Worm (Caenorhabditis elegans) whole organism, L1 larva: Measurements from ENCODE around the gene ZK783.7.

Experiments
- C16A3.4 ChIP-seq: fragments of 150-350 bp; optimal IDR thresholded peaks from 2 replicates; lab custom pipeline; 2014; ENCODE audit warnings: missing biosample characterization, missing genetic modification characterization
- C34B4.2 ChIP-seq: sonication (generic microtip); optimal IDR thresholded peaks from 2 replicates; lab custom pipeline; 2017; ENCODE audit warnings: mild to moderate bottlenecking, missing genetic modification characterization, missing compliant biosample characterization
- Y116A8C.19 ChIP-seq: sonication (generic microtip); optimal IDR thresholded peaks from 2 replicates; lab custom pipeline; 2016; ENCODE audit warnings: missing compliant biosample characterization, missing genetic modification characterization, borderline replicate concordance
- ceh-63 ChIP-seq: fragments of 200-800 bp; sonication (Bioruptor generic); optimal IDR thresholded peaks from 2 replicates; lab custom pipeline; 2018; ENCODE audit warnings: mild to moderate bottlenecking, missing genetic modification characterization, missing compliant biosample characterization
- ceh-8 ChIP-seq: fragments of 200-800 bp; sonication (Bioruptor generic); optimal IDR thresholded peaks from 2 replicates; lab custom pipeline; 2018; ENCODE audit warnings: mild to moderate bottlenecking, missing genetic modification characterization, moderate library complexity, missing compliant biosample characterization
- ceh-82 ChIP-seq, 3 experiments: fragments of 150-350 bp in 1 of 3; sonication (generic microtip) in 2 of 3; optimal IDR thresholded peaks; 2 replicates each; lab custom pipeline; 2014 to 2017; ENCODE audit warnings: missing biosample characterization in 3 of 3, missing genetic modification characterization in 3 of 3
- dpl-1 ChIP-seq, 3 experiments: fragments of 150-350 bp in 2 of 3; sonication (generic microtip) in 1 of 3; optimal IDR thresholded peaks; 2 replicates each; lab custom pipeline; 2014 to 2017; ENCODE audit warnings: missing biosample characterization in 3 of 3, missing genetic modification characterization in 3 of 3, missing genetic modification reagents in 3 of 3
- dsc-1 ChIP-seq: sonication (generic microtip); optimal IDR thresholded peaks from 2 replicates; lab custom pipeline; 2016; ENCODE audit warnings: mild to moderate bottlenecking, missing genetic modification characterization, missing compliant biosample characterization
- efl-1 ChIP-seq, 4 experiments: fragments of 150-350 bp; optimal IDR thresholded peaks in 3 of 4; peaks in 1 of 4; 1 replicate in 1 of 4; 2 replicates in 3 of 4; lab custom pipeline; 2014; ENCODE audit warnings: missing biosample characterization in 2 of 4, missing genetic modification characterization in 2 of 4, missing genetic modification reagents in 2 of 4
- egl-27 ChIP-seq, 2 experiments: fragments of 150-350 bp in 1 of 2; sonication (generic microtip); optimal IDR thresholded peaks; 3 replicates each; lab custom pipeline; 2017 to 2018; ENCODE audit warnings: missing biosample characterization in 2 of 2, missing genetic modification characterization in 2 of 2, missing genetic modification reagents in 2 of 2
- elt-3 ChIP-seq, 6 experiments: fragments of 150-350 bp in 1 of 6; sonication (generic microtip); optimal IDR thresholded peaks; 2 replicates each; lab custom pipeline; 2017 to 2018; ENCODE audit warnings: missing biosample characterization in 6 of 6, missing genetic modification characterization in 6 of 6, inconsistent platforms in 1 of 6
- ets-5 ChIP-seq: fragments of 200-800 bp; sonication (Bioruptor generic); IDR thresholded peaks from 2 replicates; pipeline ENCODE4 v1.3.6; 2022; ENCODE audit warnings: missing genetic modification characterization, missing compliant biosample characterization
- fkh-10 ChIP-seq: sonication (generic microtip); optimal IDR thresholded peaks from 2 replicates; lab custom pipeline; 2017; ENCODE audit warnings: missing biosample characterization, missing genetic modification reagents, missing genetic modification characterization
- fkh-4 ChIP-seq: sonication (generic microtip); optimal IDR thresholded peaks from 2 replicates; lab custom pipeline; 2016; ENCODE audit warnings: missing compliant biosample characterization, missing genetic modification characterization, borderline replicate concordance
- fkh-8 ChIP-seq: sonication (generic microtip); optimal IDR thresholded peaks from 2 replicates; lab custom pipeline; 2016; ENCODE audit warnings: mild to moderate bottlenecking, missing genetic modification characterization, missing compliant biosample characterization
- hlh-17 ChIP-seq: fragments of 200-800 bp; sonication (Bioruptor generic); optimal IDR thresholded peaks from 2 replicates; lab custom pipeline; 2018; ENCODE audit warnings: missing genetic modification characterization, mild to moderate bottlenecking, missing compliant biosample characterization, moderate library complexity, borderline replicate concordance
- hpl-2 ChIP-seq: fragments of 150-350 bp; optimal IDR thresholded peaks from 2 replicates; lab custom pipeline; 2014; ENCODE audit warnings: missing biosample characterization, missing genetic modification reagents, missing genetic modification characterization
- isw-1 ChIP-seq: fragments of 200-800 bp; sonication (Bioruptor generic); IDR thresholded peaks from 2 replicates; pipeline ENCODE4 v1.3.6; 2022; ENCODE audit warnings: missing genetic modification characterization, missing compliant biosample characterization
- jun-1 ChIP-seq: fragments of 150-350 bp; optimal IDR thresholded peaks from 2 replicates; lab custom pipeline; 2014; ENCODE audit warnings: missing biosample characterization, missing genetic modification reagents, missing genetic modification characterization
- lin-13 ChIP-seq: fragments of 150-350 bp; optimal IDR thresholded peaks from 2 replicates; lab custom pipeline; 2014; ENCODE audit warnings: missing biosample characterization, missing genetic modification reagents, missing genetic modification characterization
- lin-14 ChIP-seq: fragments of 200-800 bp; sonication (Bioruptor generic); optimal IDR thresholded peaks from 2 replicates; lab custom pipeline; 2018; ENCODE audit warnings: mild to moderate bottlenecking, missing genetic modification characterization, moderate library complexity, missing compliant biosample characterization
- lin-35 ChIP-seq, 2 experiments: fragments of 150-350 bp; optimal IDR thresholded peaks; 2 replicates each; lab custom pipeline; 2014; ENCODE audit warnings: missing biosample characterization in 2 of 2, missing genetic modification characterization in 2 of 2, missing genetic modification reagents in 2 of 2
- lir-3 ChIP-seq: sonication (generic microtip); optimal IDR thresholded peaks from 2 replicates; lab custom pipeline; 2016; ENCODE audit warnings: mild to moderate bottlenecking, missing genetic modification characterization, moderate library complexity, missing compliant biosample characterization; ENCODE audit not compliant: poor library complexity
- lsy-2 ChIP-seq, 2 experiments: fragments of 150-350 bp; optimal IDR thresholded peaks; 2 replicates each; lab custom pipeline; 2014; ENCODE audit warnings: missing biosample characterization in 2 of 2, missing genetic modification characterization in 2 of 2
- mdl-1 ChIP-seq, 2 experiments: fragments of 150-350 bp; optimal IDR thresholded peaks; 2 replicates each; lab custom pipeline; 2014 to 2017; ENCODE audit warnings: missing biosample characterization in 2 of 2, missing genetic modification characterization in 2 of 2, inconsistent platforms in 1 of 2
- mef-2 ChIP-seq: fragments of 150-350 bp; optimal IDR thresholded peaks from 2 replicates; lab custom pipeline; 2014; ENCODE audit warnings: missing biosample characterization, missing genetic modification characterization
- nhr-11 ChIP-seq: fragments of 150-350 bp; optimal IDR thresholded peaks from 2 replicates; lab custom pipeline; 2014; ENCODE audit warnings: missing biosample characterization, missing genetic modification characterization
- nhr-12 ChIP-seq: sonication (generic microtip); optimal IDR thresholded peaks from 2 replicates; lab custom pipeline; 2017; ENCODE audit warnings: missing biosample characterization, missing genetic modification characterization
- nhr-19 ChIP-seq: fragments of 200-800 bp; sonication (Bioruptor generic); conservative IDR thresholded peaks from 2 replicates; pipeline ENCODE4 v1.3.6; 2022; ENCODE audit warnings: missing genetic modification characterization, missing compliant biosample characterization
- nhr-20 ChIP-seq: sonication (generic microtip); optimal IDR thresholded peaks from 2 replicates; lab custom pipeline; 2016; ENCODE audit warnings: mild to moderate bottlenecking, missing genetic modification characterization, missing compliant biosample characterization
- nhr-28 ChIP-seq: fragments of 150-350 bp; optimal IDR thresholded peaks from 2 replicates; lab custom pipeline; 2014; ENCODE audit warnings: missing biosample characterization, missing genetic modification characterization
- nhr-47 ChIP-seq: sonication (generic microtip); optimal IDR thresholded peaks from 2 replicates; lab custom pipeline; 2016; ENCODE audit warnings: mild to moderate bottlenecking, missing genetic modification characterization, moderate library complexity, missing compliant biosample characterization
- nhr-76 ChIP-seq: sonication (generic microtip); optimal IDR thresholded peaks from 2 replicates; lab custom pipeline; 2017; ENCODE audit warnings: missing biosample characterization, missing genetic modification characterization
- nhr-77 ChIP-seq: fragments of 150-350 bp; optimal IDR thresholded peaks from 2 replicates; lab custom pipeline; 2014; ENCODE audit warnings: missing biosample characterization, missing genetic modification characterization
- pqm-1 ChIP-seq: sonication (generic microtip); optimal IDR thresholded peaks from 3 replicates; lab custom pipeline; 2017; ENCODE audit warnings: missing biosample characterization, missing genetic modification characterization
- skn-1 ChIP-seq: fragments of 150-350 bp; optimal IDR thresholded peaks from 2 replicates; lab custom pipeline; 2014; ENCODE audit warnings: missing biosample characterization, missing genetic modification characterization
- snu-23 ChIP-seq: sonication (generic microtip); optimal IDR thresholded peaks from 2 replicates; lab custom pipeline; 2016; ENCODE audit warnings: missing genetic modification characterization, missing compliant biosample characterization
- swsn-7 ChIP-seq: sonication (generic microtip); optimal IDR thresholded peaks from 2 replicates; lab custom pipeline; 2016; ENCODE audit warnings: missing genetic modification characterization, missing compliant biosample characterization
- unc-130 ChIP-seq: fragments of 150-350 bp; optimal IDR thresholded peaks from 2 replicates; lab custom pipeline; 2017; ENCODE audit warnings: missing biosample characterization, missing genetic modification characterization, inconsistent platforms
- unc-62 ChIP-seq: fragments of 150-350 bp; optimal IDR thresholded peaks from 2 replicates; lab custom pipeline; 2014; ENCODE audit warnings: missing biosample characterization, missing genetic modification reagents, missing genetic modification characterization
- unc-86 ChIP-seq: sonication (generic microtip); optimal IDR thresholded peaks from 2 replicates; lab custom pipeline; 2016; ENCODE audit warnings: missing genetic modification characterization, missing compliant biosample characterization
- vab-15 ChIP-seq: sonication (generic microtip); optimal IDR thresholded peaks from 2 replicates; lab custom pipeline; 2017; ENCODE audit warnings: missing genotype, mild to moderate bottlenecking, missing genetic modification characterization, missing compliant biosample characterization
- zip-4 ChIP-seq: fragments of 200-800 bp; sonication (Bioruptor generic); optimal IDR thresholded peaks from 2 replicates; lab custom pipeline; 2018; ENCODE audit warnings: mild to moderate bottlenecking, missing genetic modification characterization, moderate library complexity, missing compliant biosample characterization
- ztf-11 ChIP-seq, 2 experiments: sonication (generic microtip); optimal IDR thresholded peaks; 2 replicates each; lab custom pipeline; 2016 to 2017; ENCODE audit warnings: missing genetic modification characterization in 2 of 2, missing biosample characterization in 1 of 2, missing compliant biosample characterization in 1 of 2

The ZK783.7 gene

DNA sequence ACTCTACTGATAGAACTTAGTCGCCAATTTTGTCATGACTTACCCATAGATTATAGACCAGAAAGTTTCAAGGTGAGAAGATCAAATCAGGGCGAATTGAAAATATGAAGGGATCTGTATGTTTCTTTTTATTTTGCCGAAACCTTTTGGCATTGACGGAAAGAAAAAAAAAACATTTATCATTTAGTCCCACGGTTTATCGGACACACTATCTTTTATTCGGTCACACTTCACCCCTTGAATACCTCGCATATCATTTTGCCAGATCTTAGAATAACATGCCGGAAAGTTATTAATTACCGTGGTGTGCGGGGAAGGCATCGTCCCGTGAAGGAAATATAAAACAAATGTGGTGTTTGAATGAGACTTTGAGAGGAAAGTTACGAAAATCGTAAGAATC lies 11.4 kb upstream of the ZK783.7 start (continued):
- no peak for TF ChIP-seq lir-3 (tag; lab: Kevin White, UChicago)
- TF ChIP-seq Y116A8C.19 (tag; lab: Kevin White, UChicago): no peak
- TF ChIP-seq lin-13 (GFP tag; lab: Kevin White, UChicago): no peak
- TF ChIP-seq mef-2 (tag; lab: Kevin White, UChicago): no peak
- no peak for TF ChIP-seq hpl-2 (GFP tag; lab: Kevin White, UChicago)

DNA sequence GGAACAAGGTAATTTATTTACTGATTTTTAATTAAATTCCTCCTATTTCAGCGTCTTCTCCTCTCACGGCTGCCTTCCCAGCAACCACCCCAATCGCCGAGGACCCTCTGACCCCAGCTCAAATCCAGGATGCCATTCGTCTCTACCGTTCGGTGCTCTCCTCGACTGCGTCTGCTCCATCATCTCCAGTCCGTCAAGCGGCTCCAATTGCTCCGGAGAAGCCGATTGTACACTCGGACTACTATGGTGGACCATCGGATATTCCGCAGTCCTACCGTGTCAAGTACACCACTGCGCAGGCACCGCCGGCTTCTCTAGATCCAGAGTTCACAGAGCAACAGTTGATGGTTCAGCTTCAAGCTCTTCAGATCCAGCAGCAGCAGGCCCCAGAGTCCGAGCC lies 7.7 kb upstream of the ZK783.7 start:
- TF ChIP-seq nhr-12 (tag; lab: Kevin White, UChicago) (no peak), C34B4.2 (no peak), nhr-77 (tag; lab: Kevin White, UChicago) (no peak), ceh-63 (GFP tag; lab: Kevin White, UChicago) (no peak), nhr-76 (no peak)

DNA sequence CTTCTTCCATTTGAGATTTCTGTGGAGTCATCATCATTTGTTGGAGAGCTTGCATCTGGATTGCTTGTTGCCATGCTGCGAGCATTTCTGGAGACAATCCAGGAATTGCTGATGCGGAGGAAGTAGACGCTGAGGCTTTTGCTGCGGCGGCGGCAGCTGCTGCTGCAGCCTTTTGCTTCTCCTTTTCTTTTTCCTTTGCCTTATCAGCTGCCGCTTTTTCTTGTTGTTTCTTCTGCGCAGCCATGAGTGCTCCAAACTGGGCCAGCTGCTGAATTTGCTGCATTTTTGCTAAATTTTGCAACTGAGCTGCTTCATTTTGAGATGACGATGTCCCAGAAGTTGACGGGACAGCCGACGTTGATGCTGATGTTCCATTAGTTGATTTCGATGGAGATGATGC lies 1.0 kb upstream of the ZK783.7 start:
- TF ChIP-seq C16A3.4: no peak
- TF ChIP-seq fkh-4: no peak

DNA sequence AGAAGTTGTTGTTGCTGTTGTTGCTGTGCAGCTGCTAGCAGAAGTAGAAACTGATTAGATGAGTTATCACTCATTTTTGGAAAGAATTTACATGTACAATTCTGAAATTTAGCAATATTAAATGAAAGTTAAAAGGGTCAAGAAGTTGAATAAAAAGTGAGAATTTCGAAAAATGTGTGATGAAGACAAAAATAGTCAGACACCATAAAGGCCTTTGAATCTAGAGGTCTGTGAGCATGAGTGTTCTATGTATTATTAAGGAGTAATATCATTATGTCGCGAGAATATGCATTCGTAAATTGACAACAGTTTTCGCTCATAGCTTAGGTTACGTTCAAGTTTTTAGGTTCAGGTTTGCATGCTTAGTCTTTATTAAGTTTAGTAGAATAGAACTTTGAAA lies 587 bp upstream of the ZK783.7 start, which contains the start of gene baz-2:
baz-2 (minus strand) TSS at position 101 of the 400 bp plus-strand sequence.
- TF ChIP-seq nhr-47 (tag; lab: Kevin White, UChicago) (no peak), nhr-28 (tag; lab: Kevin White, UChicago) (no peak)

DNA sequence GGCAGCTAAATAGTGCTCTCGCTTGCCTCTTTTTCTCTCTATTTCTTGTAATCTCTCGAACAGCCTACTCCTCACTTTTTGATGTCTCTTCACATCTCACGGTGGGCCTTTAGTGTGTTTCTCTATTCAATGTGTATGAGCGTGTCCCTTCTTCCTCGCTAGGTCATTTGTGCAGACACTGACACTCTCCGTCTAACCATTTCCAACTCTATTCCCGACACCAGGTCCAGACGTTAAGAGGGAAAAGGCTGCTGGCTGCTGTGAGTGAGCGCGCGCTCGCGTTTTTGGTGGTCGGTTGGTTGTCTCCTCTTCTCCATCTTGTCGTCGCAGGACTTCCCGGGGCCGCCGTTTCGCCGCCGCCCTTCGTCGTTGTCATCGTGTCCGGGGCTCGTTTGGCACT lies 2.9 kb downstream of the ZK783.7 start:
- TF ChIP-seq mdl-1 (tag; optimal IDR thresholded peaks at IDR 0.05; lab: Kevin White, UChicago) (peak in 1 of 2 experiments; percentile 57), hlh-17 (GFP tag; lab: Kevin White, UChicago) (no peak), egl-27 (tag; optimal IDR thresholded peaks at IDR 0.05; lab: Kevin White, UChicago) (no peak), zip-4 (no peak), unc-62 (GFP tag; lab: Kevin White, UChicago) (no peak), snu-23 (GFP tag; lab: Kevin White, UChicago) (peak; percentile 61), ceh-8 (GFP tag; lab: Kevin White, UChicago) (peak; percentile 38), dsc-1 (tag; lab: Kevin White, UChicago) (peak; percentile 36), ceh-82 (tag; optimal IDR thresholded peaks at IDR 0.05; lab: Kevin White, UChicago) (peak in 2 of 3 experiments; percentile 31 to 64), unc-86 (tag; lab: Kevin White, UChicago) (peak; percentile 32), jun-1 (tag; lab: Kevin White, UChicago) (no peak), C16A3.4 (peak; percentile 58), elt-3 (tag; optimal IDR thresholded peaks at IDR 0.05; lab: Kevin White, UChicago) (no peak), lin-14 (GFP tag; lab: Kevin White, UChicago) (peak; percentile 94), lin-35 (GFP tag; optimal IDR thresholded peaks at IDR 0.05; lab: Kevin White, UChicago) (peak in 1 of 2 experiments; percentile 61), pqm-1 (tag; lab: Kevin White, UChicago) (no peak), nhr-19 (GFP tag; lab: Robert Waterston, UW) (peak; percentile 25; the same call in 1 of the 2 replicates), fkh-8 (tag; lab: Kevin White, UChicago) (peak; percentile 75), unc-130 (peak; percentile 27), ceh-63 (GFP tag; lab: Kevin White, UChicago) (no peak), fkh-10 (peak; percentile 47), efl-1 (optimal IDR thresholded peaks at IDR 0.05; lab: Kevin White, UChicago) (peak; percentile 35 to 46), efl-1 (GFP tag; optimal IDR thresholded peaks at IDR 0.05 in 1 of 2; lab: Kevin White, UChicago) (no peak), swsn-7 (tag; lab: Kevin White, UChicago) (peak; percentile 38), vab-15 (no peak), ztf-11 (tag; optimal IDR thresholded peaks at IDR 0.05; lab: Kevin White, UChicago) (peak in 1 of 2 experiments; percentile 28), nhr-11 (tag; lab: Kevin White, UChicago) (no peak), dpl-1 (GFP tag; optimal IDR thresholded peaks at IDR 0.05; lab: Kevin White, UChicago) (peak in 1 of 3 experiments; percentile 40), lsy-2 (tag; optimal IDR thresholded peaks at IDR 0.05; lab: Kevin White, UChicago) (peak; percentile 35 to 74), skn-1 (tag; lab: Kevin White, UChicago) (no peak), ets-5 (GFP tag; lab: Robert Waterston, UW) (no peak), isw-1 (GFP tag; lab: Robert Waterston, UW) (peak; percentile 15; the same call in 1 of the 2 replicates), nhr-20 (tag; lab: Kevin White, UChicago) (peak; percentile 14)
